Fruit fly (Drosophila melanogaster) whole organism, embryonic: Measurements from ENCODE around the gene Dyrk3.
A peak's percentile ranks its signal among the peaks of the same experiment; 100 is the strongest.

Experiments used
- BEAF-32 ChIP-seq: fragments of 200-800 bp; sonication (Bioruptor generic); optimal IDR thresholded peaks from 3 replicates; lab custom pipeline; 2017; ENCODE audit warnings: missing biosample characterization, missing genetic modification characterization, mild to moderate bottlenecking, moderate library complexity, missing genetic modification reagents
- CG1024 ChIP-seq: fragments of 200-800 bp; sonication (Bioruptor generic); IDR thresholded peaks from 2 replicates; pipeline ENCODE4 v1.3.6; 2022; ENCODE audit warnings: missing biosample characterization, missing genetic modification characterization
- CG10267 ChIP-seq: fragments of 200-800 bp; sonication (Bioruptor generic); optimal IDR thresholded peaks from 2 replicates; lab custom pipeline; 2018; ENCODE audit warnings: missing biosample characterization, mild to moderate bottlenecking, missing genetic modification characterization, moderate library complexity
- CG11723 ChIP-seq: fragments of 200-800 bp; sonication (Bioruptor generic); optimal IDR thresholded peaks from 2 replicates; lab custom pipeline; 2017; ENCODE audit warnings: missing biosample characterization, mild to moderate bottlenecking, missing genetic modification characterization
- CG12659 ChIP-seq: fragments of 200-800 bp; sonication (Bioruptor generic); optimal IDR thresholded peaks from 3 replicates; lab custom pipeline; 2017; ENCODE audit warnings: mild to moderate bottlenecking, missing biosample characterization, missing genetic modification reagents, missing genetic modification characterization
- CG15514 ChIP-seq: fragments of 200-800 bp; sonication (Bioruptor generic); optimal IDR thresholded peaks from 3 replicates; lab custom pipeline; 2017; ENCODE audit warnings: missing biosample characterization, missing genetic modification characterization, mild to moderate bottlenecking, moderate library complexity, missing genetic modification reagents
- CG1603 ChIP-seq: fragments of 200-800 bp; sonication (Bioruptor generic); optimal IDR thresholded peaks from 2 replicates; lab custom pipeline; 2019; ENCODE audit warnings: missing biosample characterization, mild to moderate bottlenecking, missing genetic modification characterization, moderate library complexity
- CG17328 ChIP-seq: fragments of 200-800 bp; sonication (Bioruptor generic); IDR thresholded peaks from 2 replicates; pipeline ENCODE4 v1.3.6; 2022; ENCODE audit warnings: missing biosample characterization, missing genetic modification characterization
- CG17361 ChIP-seq: fragments of 200-800 bp; sonication (Bioruptor generic); IDR thresholded peaks from 3 replicates; pipeline ENCODE4 v1.3.6; 2022; ENCODE audit warnings: missing biosample characterization, missing genetic modification characterization
- CG17612 ChIP-seq: fragments of 200-800 bp; sonication (Bioruptor generic); IDR thresholded peaks from 2 replicates; pipeline ENCODE4 v1.3.6; 2022; ENCODE audit warnings: missing biosample characterization, missing genetic modification characterization
- CG17802 ChIP-seq: fragments of 200-800 bp; sonication (Bioruptor generic); optimal IDR thresholded peaks from 2 replicates; lab custom pipeline; 2018; ENCODE audit warnings: missing biosample characterization, mild to moderate bottlenecking, missing genetic modification characterization, moderate library complexity
- CG18262 ChIP-seq: fragments of 200-800 bp; optimal IDR thresholded peaks from 3 replicates; lab custom pipeline; 2019; ENCODE audit warnings: missing biosample characterization, mild to moderate bottlenecking, missing genetic modification characterization, moderate library complexity
- CG18619 ChIP-seq: fragments of 200-800 bp; sonication (Bioruptor generic); optimal IDR thresholded peaks from 3 replicates; lab custom pipeline; 2017; ENCODE audit warnings: missing biosample characterization, mild to moderate bottlenecking, missing genetic modification characterization
- CG2116 ChIP-seq: fragments of 200-800 bp; sonication (Bioruptor generic); optimal IDR thresholded peaks from 3 replicates; lab custom pipeline; 2018; ENCODE audit warnings: missing biosample characterization, mild to moderate bottlenecking, missing genetic modification characterization
- CG2120 ChIP-seq: fragments of 200-800 bp; sonication (Bioruptor generic); optimal IDR thresholded peaks from 3 replicates; lab custom pipeline; 2016; ENCODE audit warnings: missing biosample characterization, missing genetic modification characterization
- CG2889 ChIP-seq: fragments of 200-800 bp; sonication (Bioruptor generic); IDR thresholded peaks from 3 replicates; pipeline ENCODE4 v1.3.6; 2022; ENCODE audit warnings: missing biosample characterization, missing genetic modification characterization
- CG30020 ChIP-seq: fragments of 200-800 bp; optimal IDR thresholded peaks from 2 replicates; lab custom pipeline; 2019; ENCODE audit warnings: missing biosample characterization, mild to moderate bottlenecking, missing genetic modification characterization, moderate library complexity
- CG30431 ChIP-seq: fragments of 200-800 bp; sonication (Bioruptor generic); optimal IDR thresholded peaks from 2 replicates; lab custom pipeline; 2017; ENCODE audit warnings: missing biosample characterization, missing genetic modification characterization
- CG33557 ChIP-seq: fragments of 200-800 bp; sonication (Bioruptor generic); optimal IDR thresholded peaks from 2 replicates; lab custom pipeline; 2019; ENCODE audit warnings: missing biosample characterization, mild to moderate bottlenecking, missing genetic modification characterization, moderate library complexity
- CG3995 ChIP-seq: fragments of 200-800 bp; sonication (Bioruptor generic); optimal IDR thresholded peaks from 3 replicates; lab custom pipeline; 2016; ENCODE audit warnings: missing biosample characterization, missing genetic modification characterization
- CG4617 ChIP-seq: fragments of 200-800 bp; sonication (Bioruptor generic); optimal IDR thresholded peaks from 3 replicates; lab custom pipeline; 2016; ENCODE audit warnings: missing biosample characterization, missing genetic modification characterization, borderline replicate concordance
- CG5245 ChIP-seq: fragments of 200-800 bp; sonication (Bioruptor generic); optimal IDR thresholded peaks from 3 replicates; lab custom pipeline; 2016; ENCODE audit warnings: missing biosample characterization, missing genetic modification characterization
- CG6254 ChIP-seq: fragments of 200-800 bp; sonication (Bioruptor generic); optimal IDR thresholded peaks from 3 replicates; lab custom pipeline; 2017; ENCODE audit warnings: mild to moderate bottlenecking, missing biosample characterization, missing genetic modification reagents, missing genetic modification characterization
- CG7357 ChIP-seq: fragments of 200-800 bp; sonication (Bioruptor generic); IDR thresholded peaks from 3 replicates; pipeline ENCODE4 v1.3.6; 2022; ENCODE audit warnings: missing biosample characterization, missing genetic modification characterization
- Dek ChIP-seq: fragments of 200-800 bp; sonication (Bioruptor generic); optimal IDR thresholded peaks from 3 replicates; lab custom pipeline; 2019; ENCODE audit warnings: missing biosample characterization, mild to moderate bottlenecking, missing genetic modification characterization, moderate library complexity
- E2f2 ChIP-seq: fragments of 200-800 bp; sonication (Bioruptor generic); IDR thresholded peaks from 2 replicates; pipeline ENCODE4 v1.3.6; 2022; ENCODE audit warnings: missing biosample characterization, missing genetic modification characterization
- Fer3 ChIP-seq: fragments of 200-800 bp; sonication (Bioruptor generic); optimal IDR thresholded peaks from 2 replicates; lab custom pipeline; 2018; ENCODE audit warnings: missing biosample characterization, mild to moderate bottlenecking, missing genetic modification characterization, moderate library complexity
- MESR4 ChIP-seq: fragments of 200-800 bp; sonication (Bioruptor generic); optimal IDR thresholded peaks from 2 replicates; lab custom pipeline; 2018; ENCODE audit warnings: missing biosample characterization, mild to moderate bottlenecking, missing genetic modification characterization, moderate library complexity
- Pdp1 ChIP-seq, 2 experiments: fragments of 200-800 bp; sonication (Bioruptor generic); optimal IDR thresholded peaks; 3 replicates each; lab custom pipeline; 2016; ENCODE audit warnings: missing biosample characterization in 2 of 2, missing genetic modification characterization in 2 of 2, mild to moderate bottlenecking in 1 of 2, moderate library complexity in 1 of 2
- Poxn ChIP-seq: fragments of 200-800 bp; sonication (Bioruptor generic); IDR thresholded peaks from 2 replicates; pipeline ENCODE4 v1.3.6; 2022; ENCODE audit warnings: missing biosample characterization, missing genetic modification characterization
- Ravus ChIP-seq: fragments of 200-800 bp; sonication (Bioruptor generic); IDR thresholded peaks from 2 replicates; pipeline ENCODE4 v1.3.6; 2022; ENCODE audit warnings: missing biosample characterization, missing genetic modification characterization
- Stat92E ChIP-seq, 3 experiments: fragments of >200 bp in 2 of 3; fragments of 200-800 bp in 1 of 3; sonication (Bioruptor generic) in 1 of 3; optimal IDR thresholded peaks; 2 replicates each; lab custom pipeline; 2017 to 2019; ENCODE audit warnings: missing biosample characterization in 3 of 3, missing genetic modification characterization in 3 of 3, mild to moderate bottlenecking in 1 of 3, moderate library complexity in 1 of 3
- Vsx1 ChIP-seq: fragments of 200-800 bp; sonication (Bioruptor generic); optimal IDR thresholded peaks from 2 replicates; lab custom pipeline; 2017; ENCODE audit warnings: missing biosample characterization, mild to moderate bottlenecking, missing genetic modification characterization, missing genetic modification reagents
- ab ChIP-seq: fragments of 200-800 bp; sonication (Bioruptor generic); optimal IDR thresholded peaks from 2 replicates; lab custom pipeline; 2016; ENCODE audit warnings: missing biosample characterization, missing genetic modification characterization
- abd-A ChIP-seq: fragments of 200-800 bp; sonication (Bioruptor generic); optimal IDR thresholded peaks from 3 replicates; lab custom pipeline; 2019; ENCODE audit warnings: missing biosample characterization, mild to moderate bottlenecking, missing genetic modification characterization, moderate library complexity
- ase ChIP-seq: fragments of 200-800 bp; sonication (Bioruptor generic); IDR thresholded peaks from 3 replicates; pipeline ENCODE4 v1.3.6; 2022; ENCODE audit warnings: missing biosample characterization, missing genetic modification characterization
- dmrt11E ChIP-seq: fragments of 200-800 bp; sonication (Bioruptor generic); optimal IDR thresholded peaks from 3 replicates; lab custom pipeline; 2018; ENCODE audit warnings: missing biosample characterization, mild to moderate bottlenecking, missing genetic modification characterization, moderate library complexity
- dpn ChIP-seq, 2 experiments: fragments of 200-800 bp; sonication (Bioruptor generic); optimal IDR thresholded peaks; 3 replicates each; lab custom pipeline; 2016; ENCODE audit warnings: missing biosample characterization in 2 of 2, missing genetic modification characterization in 2 of 2
- gem ChIP-seq: fragments of 200-800 bp; sonication (Bioruptor generic); optimal IDR thresholded peaks from 2 replicates; lab custom pipeline; 2019; ENCODE audit warnings: missing biosample characterization, mild to moderate bottlenecking, missing genetic modification characterization, moderate library complexity
- gsb ChIP-seq: fragments of 200-800 bp; sonication (Bioruptor generic); IDR thresholded peaks from 2 replicates; pipeline ENCODE4 v1.3.6; 2022; ENCODE audit warnings: missing biosample characterization, missing genetic modification characterization
- lola ChIP-seq, 3 experiments: fragments of >200 bp in 2 of 3; fragments of 200-800 bp in 1 of 3; sonication (Bioruptor generic) in 1 of 3; optimal IDR thresholded peaks; 2 replicates each; lab custom pipeline; 2017 to 2019; ENCODE audit warnings: missing biosample characterization in 3 of 3, missing genetic modification characterization in 3 of 3, mild to moderate bottlenecking in 1 of 3, moderate library complexity in 1 of 3
- nerfin-1 ChIP-seq: fragments of 200-800 bp; sonication (Bioruptor generic); optimal IDR thresholded peaks from 3 replicates; lab custom pipeline; 2019; ENCODE audit warnings: missing biosample characterization, mild to moderate bottlenecking, missing genetic modification characterization, moderate library complexity
- pb ChIP-seq: fragments of 200-800 bp; sonication (Bioruptor generic); optimal IDR thresholded peaks from 3 replicates; lab custom pipeline; 2016; ENCODE audit warnings: missing biosample characterization, missing genetic modification characterization
- row ChIP-seq: fragments of 200-800 bp; sonication (Bioruptor generic); IDR thresholded peaks from 3 replicates; pipeline ENCODE4 v1.3.6; 2022; ENCODE audit warnings: missing biosample characterization, missing genetic modification characterization
- sens ChIP-seq: fragments of 200-800 bp; sonication (Bioruptor generic); peaks from one replicate; lab custom pipeline; 2016; ENCODE audit warnings: missing biosample characterization, missing genetic modification characterization
- tap ChIP-seq: fragments of 200-800 bp; optimal IDR thresholded peaks from 3 replicates; lab custom pipeline; 2019; ENCODE audit warnings: missing biosample characterization, mild to moderate bottlenecking, missing genetic modification characterization, moderate library complexity
- trem ChIP-seq: fragments of 200-800 bp; optimal IDR thresholded peaks from 3 replicates; lab custom pipeline; 2019; ENCODE audit warnings: missing biosample characterization, mild to moderate bottlenecking, missing genetic modification characterization, moderate library complexity
- wor ChIP-seq: fragments of 200-800 bp; sonication (Bioruptor generic); IDR thresholded peaks from 2 replicates; pipeline ENCODE4 v1.3.6; 2022; ENCODE audit warnings: missing biosample characterization, missing genetic modification characterization

Dyrk3 gene

DNA sequence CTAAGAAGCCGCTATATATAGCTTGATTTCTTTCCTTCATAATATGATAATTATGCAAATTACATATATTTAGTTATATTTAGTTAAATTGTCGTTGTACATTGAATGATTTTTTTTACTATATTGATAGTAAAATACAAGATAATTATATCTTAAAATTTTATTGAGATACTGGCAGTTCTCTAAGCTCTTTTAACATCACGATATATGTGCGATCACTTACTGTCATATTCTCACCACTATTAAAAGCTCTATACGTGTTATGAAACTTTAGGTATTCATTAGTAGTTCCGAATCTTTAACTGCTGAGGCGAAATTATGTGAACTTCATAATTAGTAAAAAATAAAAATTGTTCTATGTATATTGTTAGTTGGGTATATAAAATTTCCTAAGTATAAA is 31.9 kb downstream of the Dyrk3 start, which contains the start of gene Mitf (continued):
- TF ChIP-seq Ravus (GFP tag; lab: Robert Waterston, UW) = no peak
- no peak for TF ChIP-seq CG2889 (GFP tag; lab: Robert Waterston, UW)
- TF ChIP-seq wor (GFP tag; lab: Robert Waterston, UW) = no peak
- TF ChIP-seq ase (GFP tag; lab: Robert Waterston, UW) = no peak
- no peak for TF ChIP-seq Dek (tag; lab: Kevin White, UChicago)
- TF ChIP-seq Fer3 = no peak
- no peak for TF ChIP-seq E2f2 (GFP tag; lab: Robert Waterston, UW)
- TF ChIP-seq CG17802 (tag; lab: Kevin White, UChicago) = peak; percentile 68
- TF ChIP-seq pb (GFP tag; lab: Kevin White, UChicago) = no peak
- no peak for TF ChIP-seq CG17328
- TF ChIP-seq CG15514 (GFP tag; lab: Kevin White, UChicago) = peak; percentile 91
- no peak for TF ChIP-seq abd-A (tag; lab: Kevin White, UChicago)
- no peak for TF ChIP-seq nerfin-1
- TF ChIP-seq gsb = no peak

DNA sequence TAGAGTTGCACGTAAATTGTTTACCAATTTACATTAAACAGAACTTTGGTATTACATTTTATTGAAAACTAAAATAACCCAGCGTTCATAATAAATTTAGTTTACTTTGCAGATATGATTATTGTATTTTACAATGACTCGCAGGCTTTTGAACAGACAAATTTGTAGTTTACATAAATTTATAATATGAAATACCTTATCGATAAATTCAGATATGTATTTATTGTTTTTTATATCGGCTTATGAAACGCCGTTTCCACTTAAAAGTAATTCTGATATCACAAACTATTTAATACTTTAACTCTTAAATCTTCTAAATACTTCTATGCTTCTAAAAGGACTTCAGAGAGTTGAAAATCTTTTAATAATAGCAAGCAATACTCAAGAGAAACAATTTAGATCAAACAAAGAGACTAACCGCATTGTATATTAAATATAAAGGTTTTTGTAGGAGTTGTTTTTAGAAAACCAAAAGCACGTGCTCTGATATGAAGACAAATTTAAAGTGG is 33.8 kb downstream of the Dyrk3 start, which contains the start of gene PIP4K:
TSS of gene PIP4K (minus strand) at position 196 of the 509 bp plus-strand sequence.
- TF ChIP-seq CG2116 (GFP tag; lab: Kevin White, UChicago) = peak; percentile 95
- peak; percentile 37 for TF ChIP-seq CG33557 (GFP tag; lab: Kevin White, UChicago)
- peak; percentile 63 for TF ChIP-seq CG11723 (GFP tag; lab: Kevin White, UChicago)
- peak; percentile 99 for TF ChIP-seq CG30020 (tag; lab: Kevin White, UChicago)
- TF ChIP-seq CG3995 = peak; percentile 12
- TF ChIP-seq dpn (GFP tag; optimal IDR thresholded peaks at IDR 0.05; lab: Kevin White, UChicago) = no peak
- TF ChIP-seq dmrt11E = peak; percentile 31
- TF ChIP-seq CG12659 (GFP tag; lab: Kevin White, UChicago) = peak; percentile 59
- peak; percentile 71; the same call in 2 of the 3 replicates for TF ChIP-seq row (GFP tag; lab: Robert Waterston, UW)
- no peak for TF ChIP-seq CG6254 (GFP tag; lab: Kevin White, UChicago)
- TF ChIP-seq trem = peak; percentile 36
- no peak for TF ChIP-seq Poxn
- no peak for TF ChIP-seq CG17612 (GFP tag; lab: Robert Waterston, UW)
- TF ChIP-seq CG17361 (GFP tag; lab: Robert Waterston, UW) = peak; percentile 58; the same call in 2 of the 3 replicates
- TF ChIP-seq CG1024 (GFP tag; lab: Robert Waterston, UW) = peak; percentile 97
- TF ChIP-seq Pdp1 (GFP tag; optimal IDR thresholded peaks at IDR 0.05; lab: Kevin White, UChicago) = peak in 1 of 2 experiments; percentile 7
- no peak for TF ChIP-seq CG18619
- TF ChIP-seq CG10267 (tag; lab: Kevin White, UChicago) = peak; percentile 11
- TF ChIP-seq CG2120 (GFP tag; lab: Kevin White, UChicago) = no peak
- peak; percentile 20 for TF ChIP-seq CG4617 (GFP tag; lab: Kevin White, UChicago)
- TF ChIP-seq CG5245 (GFP tag; lab: Kevin White, UChicago) = no peak
- TF ChIP-seq gem (tag; lab: Kevin White, UChicago) = peak; percentile 45
- peak; percentile 42 for TF ChIP-seq BEAF-32 (GFP tag; lab: Kevin White, UChicago)
- TF ChIP-seq sens (GFP tag; lab: Kevin White, UChicago) = peak; percentile 17
- no peak for TF ChIP-seq ab
- peak in 1 of 3 experiments; percentile 73 for TF ChIP-seq lola (GFP tag; optimal IDR thresholded peaks at IDR 0.05; lab: Kevin White, UChicago)
- peak; percentile 9 for TF ChIP-seq CG18262 (tag; lab: Kevin White, UChicago)
- TF ChIP-seq MESR4 (GFP tag; lab: Kevin White, UChicago) = peak; percentile 77
- no peak for TF ChIP-seq CG30431 (GFP tag; lab: Kevin White, UChicago)
- TF ChIP-seq CG7357 (GFP tag; lab: Robert Waterston, UW) = peak; percentile 89
- peak in 1 of 3 experiments; percentile 78 for TF ChIP-seq Stat92E (GFP tag; optimal IDR thresholded peaks at IDR 0.05; lab: Kevin White, UChicago)
- TF ChIP-seq tap (tag; lab: Kevin White, UChicago) = no peak
- peak; percentile 85 for TF ChIP-seq CG1603
- no peak for TF ChIP-seq Vsx1 (GFP tag; lab: Kevin White, UChicago)
